Worm (Caenorhabditis elegans) whole organism, L4 larva: ENCODE results near the gene irld-7.
"Not testable (repeated sequence)": the region's sequence is repeated elsewhere in the genome, so short reads cannot be mapped to it uniquely, and the experiment has no call there.

Experiments used
- F10B5.3 ChIP-seq: sonication (generic microtip); optimal IDR thresholded peaks from 2 replicates; lab custom pipeline; 2016; ENCODE audit warnings: mild to moderate bottlenecking, missing genetic modification characterization, missing compliant biosample characterization
- F37D6.2 ChIP-seq: sonication (generic microtip); optimal IDR thresholded peaks from 2 replicates; lab custom pipeline; 2016; ENCODE audit warnings: mild to moderate bottlenecking, missing genetic modification characterization, missing compliant biosample characterization
- aha-1 ChIP-seq: fragments of 150-350 bp; peaks from one replicate; lab custom pipeline; 2014; ENCODE audit warnings: missing biosample characterization, missing genetic modification characterization
- aly-2 ChIP-seq: sonication (generic microtip); optimal IDR thresholded peaks from 2 replicates; lab custom pipeline; 2018; ENCODE audit warnings: missing biosample characterization, missing genetic modification characterization
- arid-1 ChIP-seq: fragments of 200-800 bp; sonication (Bioruptor generic); conservative IDR thresholded peaks from 2 replicates; pipeline ENCODE4 v1.3.6; 2022; ENCODE audit warnings: missing genetic modification reagents, missing genetic modification characterization, missing compliant biosample characterization
- ceh-44 ChIP-seq: fragments of 200-800 bp; sonication (Bioruptor generic); IDR thresholded peaks from 2 replicates; pipeline ENCODE4 v1.3.6; 2022; ENCODE audit warnings: missing genetic modification reagents, missing genetic modification characterization, missing compliant biosample characterization
- ceh-62 ChIP-seq: sonication (generic microtip); optimal IDR thresholded peaks from 2 replicates; lab custom pipeline; 2017; ENCODE audit warnings: missing biosample characterization, missing genetic modification characterization
- ctbp-1 ChIP-seq: fragments of 200-800 bp; sonication (Bioruptor generic); IDR thresholded peaks from 2 replicates; pipeline ENCODE4 v1.3.6; 2022; ENCODE audit warnings: missing genetic modification reagents, missing genetic modification characterization, missing compliant biosample characterization
- daf-12 ChIP-seq: fragments of 150-350 bp; optimal IDR thresholded peaks from 2 replicates; lab custom pipeline; 2014; ENCODE audit warnings: missing biosample characterization, missing genetic modification reagents, missing genetic modification characterization
- daf-16 ChIP-seq, 3 experiments: sonication (generic microtip); optimal IDR thresholded peaks; 2 replicates each; lab custom pipeline; 2016 to 2017; ENCODE audit warnings: missing genetic modification characterization in 3 of 3, missing genetic modification reagents in 3 of 3, mild to moderate bottlenecking in 2 of 3, missing compliant biosample characterization in 2 of 3, missing biosample characterization in 1 of 3, moderate library complexity in 1 of 3
- daf-8 ChIP-seq: fragments of 200-800 bp; sonication (Bioruptor generic); IDR thresholded peaks from 2 replicates; pipeline ENCODE4 v1.3.6; 2022; ENCODE audit warnings: missing genetic modification characterization, missing compliant biosample characterization
- dmd-8 ChIP-seq: fragments of 200-800 bp; sonication (Bioruptor generic); IDR thresholded peaks from 2 replicates; pipeline ENCODE4 v1.3.6; 2022; ENCODE audit warnings: missing genetic modification characterization, missing compliant biosample characterization
- dve-1 ChIP-seq: sonication (generic microtip); optimal IDR thresholded peaks from 2 replicates; lab custom pipeline; 2017; ENCODE audit warnings: antibody characterized with exemption, mild to moderate bottlenecking, missing genetic modification characterization, missing compliant biosample characterization; ENCODE audit not compliant: insufficient read depth
- egl-43 ChIP-seq: fragments of 200-800 bp; sonication (Bioruptor generic); IDR thresholded peaks from 2 replicates; pipeline ENCODE4 v1.3.6; 2022; ENCODE audit warnings: missing genetic modification reagents, missing genetic modification characterization, missing compliant biosample characterization
- hlh-30 ChIP-seq: sonication (generic microtip); optimal IDR thresholded peaks from 2 replicates; lab custom pipeline; 2017; ENCODE audit warnings: antibody characterized with exemption, mild to moderate bottlenecking, missing genetic modification characterization, missing compliant biosample characterization; ENCODE audit not compliant: insufficient read depth
- hmg-1.1 ChIP-seq: fragments of 200-800 bp; sonication (Bioruptor generic); IDR thresholded peaks from 2 replicates; pipeline ENCODE4 v1.3.6; 2022; ENCODE audit warnings: missing genetic modification reagents, missing genetic modification characterization, missing compliant biosample characterization
- nhr-11 ChIP-seq: fragments of 150-350 bp; optimal IDR thresholded peaks from 2 replicates; lab custom pipeline; 2014; ENCODE audit warnings: missing biosample characterization, missing genetic modification characterization
- nhr-25 ChIP-seq: sonication (generic microtip); optimal IDR thresholded peaks from 2 replicates; lab custom pipeline; 2017; ENCODE audit warnings: missing genetic modification characterization, mild to moderate bottlenecking, missing compliant biosample characterization, antibody characterized with exemption, moderate library complexity, borderline replicate concordance; ENCODE audit not compliant: insufficient read depth
- nhr-28 ChIP-seq: fragments of 150-350 bp; optimal IDR thresholded peaks from 2 replicates; lab custom pipeline; 2014; ENCODE audit warnings: missing biosample characterization, missing genetic modification characterization
- pqm-1 ChIP-seq: sonication (generic microtip); optimal IDR thresholded peaks from 2 replicates; lab custom pipeline; 2017; ENCODE audit warnings: missing biosample characterization, missing genetic modification characterization
- sdz-12 ChIP-seq: fragments of 200-800 bp; sonication (Bioruptor generic); optimal IDR thresholded peaks from 2 replicates; lab custom pipeline; 2018; ENCODE audit warnings: mild to moderate bottlenecking, missing genetic modification characterization, missing compliant biosample characterization
- snpc-4 ChIP-seq: fragments of 150-350 bp; optimal IDR thresholded peaks from 2 replicates; lab custom pipeline; 2014; ENCODE audit warnings: missing biosample characterization, missing genetic modification characterization
- spr-1 ChIP-seq: sonication (generic microtip); optimal IDR thresholded peaks from 2 replicates; lab custom pipeline; 2016; ENCODE audit warnings: mild to moderate bottlenecking, missing genetic modification characterization, missing compliant biosample characterization
- unc-39 ChIP-seq: sonication (generic microtip); optimal IDR thresholded peaks from 2 replicates; lab custom pipeline; 2017; ENCODE audit warnings: missing biosample characterization, missing genetic modification characterization
- unc-62 ChIP-seq, 3 experiments: fragments of 150-350 bp in 1 of 3; sonication (generic microtip); optimal IDR thresholded peaks in 2 of 3; peaks in 1 of 3; 1 replicate in 1 of 3; 2 replicates in 2 of 3; lab custom pipeline; 2014 to 2017; ENCODE audit warnings: missing biosample characterization in 3 of 3, missing genetic modification characterization in 3 of 3, missing genetic modification reagents in 3 of 3, missing genotype in 1 of 3
- zag-1 ChIP-seq: fragments of 150-350 bp; optimal IDR thresholded peaks from 2 replicates; lab custom pipeline; 2014; ENCODE audit warnings: missing biosample characterization, missing genetic modification characterization
- zip-2 ChIP-seq: fragments of 150-350 bp; optimal IDR thresholded peaks from 2 replicates; lab custom pipeline; 2014; ENCODE audit warnings: missing biosample characterization, missing genetic modification characterization
- ztf-7 ChIP-seq: fragments of 150-350 bp; optimal IDR thresholded peaks from 2 replicates; lab custom pipeline; 2014; ENCODE audit warnings: missing biosample characterization, missing genetic modification characterization

The irld-7 gene

DNA sequence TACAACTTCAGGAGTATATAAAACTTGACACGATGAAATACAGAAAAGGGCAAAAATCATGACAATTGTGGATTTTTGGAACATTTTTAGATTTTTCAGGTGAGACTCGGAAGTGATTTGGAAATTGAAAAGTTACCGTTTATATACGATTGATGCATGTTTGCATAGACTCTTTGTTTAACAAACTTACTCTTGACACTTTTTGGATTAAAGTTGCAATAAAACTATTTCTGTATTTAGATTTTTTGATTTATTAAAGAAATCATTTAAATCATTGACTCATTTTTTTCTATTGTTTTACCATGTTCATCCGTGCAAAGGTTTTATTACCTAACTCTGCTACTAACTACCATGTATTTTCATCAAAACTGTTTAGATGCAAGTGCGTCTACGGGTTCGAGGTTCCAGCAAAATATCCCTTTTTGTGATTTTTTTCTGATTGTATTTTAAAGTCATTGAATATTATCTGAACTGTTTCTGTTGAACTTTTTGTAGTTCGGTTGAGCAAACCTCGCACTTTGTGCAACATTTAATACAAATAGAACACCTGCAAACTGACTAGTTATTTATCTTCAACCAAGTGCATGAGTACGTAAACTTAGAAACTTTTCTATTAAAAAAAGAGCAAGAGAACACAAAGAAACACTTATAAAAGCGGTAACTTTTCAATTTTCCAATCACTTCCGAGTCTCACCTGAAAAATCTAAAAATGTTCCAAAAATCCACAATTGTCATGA lies 1.0 kb downstream of the irld-7 start, which contains the start of the genes nspb-1 and nspb-2:
TSS of gene nspb-1 (minus strand) at position 101 of the 737 bp plus-strand sequence.
TSS of gene nspb-2 (plus strand) at position 687 of the 737 bp plus-strand sequence.
- not testable (repeated sequence) for TF ChIP-seq ctbp-1 (GFP tag; lab: Robert Waterston, UW); daf-12; dmd-8 (GFP tag; lab: Robert Waterston, UW)
- TF ChIP-seq, all 104 proteins: peak for 0; not testable (repeated sequence) for 104

DNA sequence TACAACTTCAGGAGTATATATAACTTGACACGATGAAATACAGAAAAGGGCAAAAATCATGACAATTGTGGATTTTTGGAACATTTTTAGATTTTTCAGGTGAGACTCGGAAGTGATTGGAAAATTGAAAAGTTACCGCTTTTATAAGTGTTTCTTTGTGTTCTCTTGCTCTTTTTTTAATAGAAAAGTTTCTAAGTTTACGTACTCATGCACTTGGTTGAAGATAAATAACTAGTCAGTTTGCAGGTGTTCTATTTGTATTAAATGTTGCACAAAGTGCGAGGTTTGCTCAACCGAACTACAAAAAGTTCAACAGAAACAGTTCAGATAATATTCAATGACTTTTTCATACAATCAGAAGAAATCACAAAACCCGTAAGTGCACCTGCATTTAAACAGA lies 4.7 kb downstream of the irld-7 start, which contains the start of gene nspb-3:
TSS of gene nspb-3 (minus strand) at position 101 of the 400 bp plus-strand sequence.
- TF ChIP-seq arid-1 (GFP tag; lab: Robert Waterston, UW); zag-1 (tag; lab: Kevin White, UChicago); unc-62 (GFP tag; optimal IDR thresholded peaks at IDR 0.05 in 1 of 2; lab: Kevin White, UChicago); unc-62 (tag; optimal IDR thresholded peaks at IDR 0.05; lab: Kevin White, UChicago): not testable (repeated sequence)
- TF ChIP-seq, all 104 proteins: peak for 0; not testable (repeated sequence) for 104

DNA sequence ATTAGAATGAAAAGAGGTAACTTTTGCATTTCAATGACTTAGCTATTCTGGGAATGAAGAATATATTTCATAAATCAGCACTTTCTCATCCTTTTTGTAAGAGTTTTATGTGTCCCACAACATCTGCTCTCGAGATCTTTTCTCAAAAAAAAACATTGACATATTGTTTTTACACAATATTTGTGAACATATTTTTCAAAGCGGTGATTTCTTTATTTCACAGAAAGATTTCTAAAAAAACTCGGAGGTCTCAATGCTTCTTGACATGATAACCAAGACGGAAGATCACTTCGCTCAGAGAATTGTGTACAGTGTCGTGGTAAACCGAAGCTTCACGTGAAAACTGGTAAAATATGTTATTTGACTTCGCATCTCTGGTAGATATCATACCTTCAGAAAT lies 5.8 kb downstream of the irld-7 start, which contains the start of gene F38A5.22:
TSS of gene F38A5.22 (minus strand) at position 29 of the 400 bp plus-strand sequence.
- peak in 1 of 2 experiments; percentile 95 for TF ChIP-seq unc-62 (GFP tag; optimal IDR thresholded peaks at IDR 0.05 in 1 of 2; lab: Kevin White, UChicago)
- no peak for TF ChIP-seq unc-62 (tag; optimal IDR thresholded peaks at IDR 0.05; lab: Kevin White, UChicago)
- TF ChIP-seq spr-1 (tag; lab: Kevin White, UChicago) = no peak
- no peak for TF ChIP-seq ceh-44 (GFP tag; lab: Robert Waterston, UW)
- TF ChIP-seq F37D6.2 (tag; lab: Kevin White, UChicago) = no peak

DNA sequence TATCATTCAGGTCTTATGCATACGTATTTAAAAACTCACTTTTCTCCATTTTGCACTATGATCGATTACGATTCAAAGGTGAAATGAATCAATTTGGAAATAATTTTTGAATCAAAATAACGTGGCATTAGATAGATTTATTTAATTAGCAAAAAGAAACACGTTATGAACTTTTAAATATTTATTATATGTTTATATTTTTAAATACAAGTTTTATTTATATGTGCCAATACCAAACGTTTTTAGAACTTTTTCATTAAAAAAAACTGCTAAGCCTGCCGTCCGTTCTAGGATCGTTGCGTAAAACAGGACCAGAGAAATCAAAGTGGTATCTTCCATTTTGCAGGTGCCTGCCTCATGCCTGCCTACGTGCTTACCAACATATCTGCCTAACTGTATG lies 7.1 kb downstream of the irld-7 start, which contains the start of gene F38A5.6:
TSS of gene F38A5.6 (minus strand) at position 101 of the 400 bp plus-strand sequence.
- TF ChIP-seq aha-1 (tag; lab: Kevin White, UChicago) (peak; percentile 22), sdz-12 (no peak)

DNA sequence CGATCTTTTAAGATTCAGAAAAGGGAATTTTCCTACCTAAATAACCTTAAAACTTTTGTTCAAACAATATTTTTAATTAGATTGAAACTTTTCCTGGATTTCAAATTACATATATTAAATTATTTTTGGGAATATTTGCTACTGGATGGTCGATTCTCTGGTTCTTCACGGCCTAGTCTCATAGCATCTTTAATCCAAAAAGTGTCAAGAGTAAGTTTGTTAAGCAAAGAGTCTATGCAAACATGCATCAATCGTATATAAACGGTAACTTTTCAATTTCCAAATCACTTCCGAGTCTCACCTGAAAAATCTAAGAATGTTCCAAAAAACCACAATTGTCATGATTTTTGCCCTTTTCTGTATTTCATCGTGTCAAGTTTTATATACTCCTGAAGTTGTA lies 7.8 kb downstream of the irld-7 start, which contains the start of gene nspb-4:
TSS of gene nspb-4 (plus strand) at position 301 of the 400 bp plus-strand sequence.
- TF ChIP-seq snpc-4, aly-2, unc-39 (tag; lab: Kevin White, UChicago): not testable (repeated sequence)

DNA sequence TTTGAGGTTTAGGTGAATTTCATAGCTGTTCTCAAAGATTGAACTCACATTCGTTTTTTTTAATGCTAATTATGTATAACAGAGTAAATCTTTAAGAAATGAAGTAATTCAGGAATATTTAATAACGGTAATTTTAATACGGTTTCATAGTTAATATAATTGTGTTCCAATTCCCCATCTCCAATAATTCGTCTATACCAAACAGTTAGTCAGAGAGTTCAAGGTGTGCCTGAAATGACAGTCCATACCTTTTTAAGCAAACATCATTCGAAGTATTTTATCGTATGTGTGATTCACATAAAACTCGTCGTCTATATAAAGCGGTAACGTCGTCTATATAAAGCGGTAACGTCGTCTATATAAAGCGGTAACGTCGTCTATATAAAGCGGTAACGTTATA lies 8.6 kb downstream of the irld-7 start, which contains the start of gene nspb-5:
TSS of gene nspb-5 (plus strand) at position 301 of the 400 bp plus-strand sequence.
- not testable (repeated sequence) for TF ChIP-seq nhr-11; egl-43; nhr-28 (tag; lab: Kevin White, UChicago)

DNA sequence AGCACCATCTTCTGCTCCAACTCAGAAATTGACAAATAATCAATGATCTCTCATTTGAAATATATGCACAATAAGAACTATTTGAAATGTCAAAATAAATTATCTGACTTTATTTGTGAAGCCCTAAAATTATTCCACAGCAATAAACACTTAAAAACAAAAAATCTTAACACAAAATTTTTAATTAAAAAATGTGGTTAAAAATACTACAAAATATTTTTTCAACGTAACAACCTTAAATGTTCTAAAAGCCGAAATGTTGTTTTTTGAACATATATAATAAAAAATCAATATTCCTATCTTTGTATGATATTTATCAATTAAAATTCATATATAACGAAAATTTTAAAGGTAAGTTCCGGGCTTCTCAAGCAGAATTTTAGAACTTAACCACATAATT lies 9.3 kb downstream of the irld-7 start, which contains the start of gene F38A5.8:
TSS of gene F38A5.8 (plus strand) at position 301 of the 400 bp plus-strand sequence.
- TF ChIP-seq ceh-62 (tag; lab: Kevin White, UChicago) = no peak
- TF ChIP-seq hmg-1.1 (GFP tag; lab: Robert Waterston, UW) = no peak

DNA sequence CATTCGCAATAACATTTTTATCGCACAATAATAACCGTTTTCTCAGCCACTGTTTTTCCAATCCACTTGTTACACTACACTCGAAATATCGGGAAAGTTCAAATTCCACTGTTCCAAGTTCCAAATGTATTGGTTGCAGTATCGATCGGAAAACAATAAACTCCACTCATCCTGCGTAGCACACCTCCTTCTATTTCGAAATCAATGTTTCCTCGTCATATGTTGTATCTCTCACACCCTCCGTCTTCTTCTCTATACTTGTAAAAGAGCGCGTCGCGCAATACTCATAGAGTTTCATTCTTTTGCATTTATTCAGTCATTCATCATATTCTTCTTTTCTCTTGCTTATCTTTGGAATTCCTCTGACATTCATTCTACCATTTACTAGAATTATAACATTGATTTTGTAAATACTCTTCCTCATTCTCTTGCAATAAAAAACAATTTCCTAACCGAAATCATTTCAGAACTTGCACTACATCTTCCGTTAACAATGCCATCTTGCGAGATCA lies 11.1 kb downstream of the irld-7 start, which contains the start of gene sup-36:
TSS of gene sup-36 (plus strand) at position 462 of the 512 bp plus-strand sequence.
- TF ChIP-seq hlh-30 (tag; lab: Kevin White, UChicago) = peak; percentile 71
- TF ChIP-seq ztf-7 (tag; lab: Kevin White, UChicago) = no peak
- TF ChIP-seq dve-1 (tag; lab: Kevin White, UChicago) = peak; percentile 33
- no peak for TF ChIP-seq daf-8
- TF ChIP-seq nhr-28 (tag; lab: Kevin White, UChicago) = peak; percentile 49
- TF ChIP-seq F10B5.3 = no peak
- no peak for TF ChIP-seq daf-16 (GFP tag; optimal IDR thresholded peaks at IDR 0.05; lab: Kevin White, UChicago)
- peak; percentile 48 for TF ChIP-seq daf-16 (tag; optimal IDR thresholded peaks at IDR 0.05; lab: Kevin White, UChicago)
- TF ChIP-seq pqm-1 (tag; lab: Kevin White, UChicago) = peak; percentile 9
- TF ChIP-seq zip-2 (tag; lab: Kevin White, UChicago) = no peak
- TF ChIP-seq nhr-25 = no peak
